Worm (Caenorhabditis elegans): ENCODE results near the gene C23F12.3.

- no peak for TF ChIP-seq unc-39 (tag; optimal IDR thresholded peaks at IDR 0.05)
- no peak for TF ChIP-seq ama-1 (optimal IDR thresholded peaks at IDR 0.05)
Observed at ce11 chrX:9361136-9361535, 30.3 kb upstream of the C23F12.3 start.

All from whole organism, L2 larva.